Worm (Caenorhabditis elegans) whole organism, early embryonic: ENCODE data around the gene ins-9.

Experiments
- B0310.2 ChIP-seq: sonication (generic microtip); optimal IDR thresholded peaks from 2 replicates; lab custom pipeline; 2016; ENCODE audit warnings: mild to moderate bottlenecking, missing genetic modification characterization, missing compliant biosample characterization
- F13C5.2 ChIP-seq: sonication (generic microtip); optimal IDR thresholded peaks from 2 replicates; lab custom pipeline; 2017; ENCODE audit warnings: mild to moderate bottlenecking, missing genetic modification characterization, inconsistent platforms, missing compliant biosample characterization
- ama-1 ChIP-seq: fragments of 150-350 bp; optimal IDR thresholded peaks from 2 replicates; lab custom pipeline; 2014
- ceh-13 ChIP-seq: fragments of 200-800 bp; sonication (Bioruptor generic); optimal IDR thresholded peaks from 2 replicates; lab custom pipeline; 2018; ENCODE audit warnings: mild to moderate bottlenecking, missing genetic modification characterization, missing compliant biosample characterization
- flt-1 ChIP-seq: fragments of 200-800 bp; sonication (Bioruptor generic); IDR thresholded peaks from 2 replicates; pipeline ENCODE4 v1.3.6; 2022; ENCODE audit warnings: missing genetic modification characterization, missing compliant biosample characterization
- hmbx-1 ChIP-seq: sonication (generic microtip); optimal IDR thresholded peaks from 2 replicates; lab custom pipeline; 2016; ENCODE audit warnings: mild to moderate bottlenecking, missing genetic modification characterization, missing compliant biosample characterization
- hmg-4 ChIP-seq: fragments of 200-800 bp; sonication (Bioruptor generic); optimal IDR thresholded peaks from 2 replicates; lab custom pipeline; 2018; ENCODE audit warnings: mild to moderate bottlenecking, missing genetic modification characterization, missing compliant biosample characterization
- hnd-1 ChIP-seq: sonication (generic microtip); optimal IDR thresholded peaks from 2 replicates; lab custom pipeline; 2016; ENCODE audit warnings: missing genetic modification characterization, missing compliant biosample characterization
- pes-1 ChIP-seq: fragments of 200-800 bp; sonication (Bioruptor generic); IDR thresholded peaks from 2 replicates; pipeline ENCODE4 v1.3.6; 2022; ENCODE audit warnings: missing genetic modification reagents, missing genetic modification characterization, missing compliant biosample characterization
- scrt-1 ChIP-seq: fragments of 200-800 bp; sonication (Bioruptor generic); IDR thresholded peaks from 2 replicates; pipeline ENCODE4 v1.3.6; 2022; ENCODE audit warnings: missing genetic modification characterization, missing compliant biosample characterization
- sea-1 ChIP-seq: fragments of 200-800 bp; sonication (Bioruptor generic); conservative IDR thresholded peaks from 2 replicates; pipeline ENCODE4 v1.3.6; 2022; ENCODE audit warnings: missing genetic modification characterization, missing compliant biosample characterization
- tbx-11 ChIP-seq: fragments of 200-800 bp; sonication (Bioruptor generic); IDR thresholded peaks from 2 replicates; pipeline ENCODE4 v1.3.6; 2022; ENCODE audit warnings: missing genetic modification characterization, missing compliant biosample characterization
- tbx-37 ChIP-seq: fragments of 200-800 bp; sonication (Bioruptor generic); conservative IDR thresholded peaks from 2 replicates; pipeline ENCODE4 v1.3.6; 2022; ENCODE audit warnings: missing genetic modification reagents, missing genetic modification characterization, missing compliant biosample characterization
- tra-4 ChIP-seq: sonication (generic microtip); optimal IDR thresholded peaks from 2 replicates; lab custom pipeline; 2017; ENCODE audit warnings: missing genetic modification characterization, missing compliant biosample characterization

DNA sequence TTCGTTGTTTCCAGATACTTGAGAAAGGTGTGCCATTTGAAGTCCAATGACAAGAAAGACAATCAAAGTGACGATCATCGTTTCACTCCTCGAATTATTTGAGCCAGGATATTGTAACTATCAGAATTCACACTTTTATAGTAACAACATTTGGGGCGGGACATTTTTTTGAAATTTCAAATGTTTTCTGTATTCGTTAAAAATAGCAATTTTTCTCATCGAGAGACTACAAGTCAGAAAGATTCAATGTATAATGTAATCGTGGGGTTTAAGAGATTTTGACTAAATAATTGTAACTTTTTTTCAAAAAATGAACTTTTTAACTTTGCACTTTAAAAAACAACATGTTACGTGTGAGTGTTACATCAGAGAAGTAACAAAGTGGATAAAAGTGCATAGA lies at the start of gene ins-9:
- no peak for TF ChIP-seq ama-1
- TF ChIP-seq tbx-37 (GFP tag; lab: Robert Waterston, UW) = no peak
- TF ChIP-seq ceh-13 (GFP tag; lab: Kevin White, UChicago) = no peak
- TF ChIP-seq hmg-4 (GFP tag; lab: Kevin White, UChicago) = no peak
- no peak for TF ChIP-seq B0310.2 (tag; lab: Kevin White, UChicago)
- no peak for TF ChIP-seq tbx-11 (GFP tag; lab: Robert Waterston, UW)
- no peak for TF ChIP-seq flt-1
- no peak for TF ChIP-seq hnd-1 (tag; lab: Kevin White, UChicago)
- no peak for TF ChIP-seq sea-1
- no peak for TF ChIP-seq F13C5.2 (tag; lab: Kevin White, UChicago)
- TF ChIP-seq scrt-1 (GFP tag; lab: Robert Waterston, UW) = no peak
- no peak for TF ChIP-seq pes-1 (GFP tag; lab: Robert Waterston, UW)
- TF ChIP-seq tra-4 (tag; lab: Kevin White, UChicago) = no peak
- no peak for TF ChIP-seq hmbx-1 (tag; lab: Kevin White, UChicago)
